Worm (Caenorhabditis elegans) whole organism, late embryonic: Measurements from ENCODE around the gene F35C8.8.

ENCODE experiments used
- C08G9.2 ChIP-seq: sonication (generic microtip); optimal IDR thresholded peaks from 2 replicates; lab custom pipeline; 2016; ENCODE audit warnings: mild to moderate bottlenecking, missing genetic modification characterization, moderate library complexity, missing compliant biosample characterization
- F13H6.1 ChIP-seq: sonication (generic microtip); optimal IDR thresholded peaks from 2 replicates; lab custom pipeline; 2016; ENCODE audit warnings: missing genetic modification characterization, missing compliant biosample characterization
- K02D7.2 ChIP-seq: sonication (generic microtip); optimal IDR thresholded peaks from 2 replicates; lab custom pipeline; 2017; ENCODE audit warnings: mild to moderate bottlenecking, missing genetic modification characterization, missing compliant biosample characterization
- T23F11.4 ChIP-seq: fragments of 200-800 bp; sonication (Bioruptor generic); optimal IDR thresholded peaks from 2 replicates; lab custom pipeline; 2018; ENCODE audit warnings: mild to moderate bottlenecking, missing genetic modification characterization, missing compliant biosample characterization
- ahr-1 ChIP-seq: sonication (generic microtip); optimal IDR thresholded peaks from 2 replicates; lab custom pipeline; 2016; ENCODE audit warnings: missing genetic modification characterization, missing compliant biosample characterization
- ceh-14 ChIP-seq: sonication (generic microtip); optimal IDR thresholded peaks from 2 replicates; lab custom pipeline; 2016; ENCODE audit warnings: missing genotype, missing genetic modification characterization, missing compliant biosample characterization
- ceh-19 ChIP-seq: fragments of 200-800 bp; sonication (Bioruptor generic); optimal IDR thresholded peaks from 2 replicates; lab custom pipeline; 2018; ENCODE audit warnings: mild to moderate bottlenecking, missing genetic modification characterization, missing compliant biosample characterization
- ceh-2 ChIP-seq: sonication (generic microtip); optimal IDR thresholded peaks from 2 replicates; lab custom pipeline; 2016; ENCODE audit warnings: missing genotype, missing genetic modification characterization, missing compliant biosample characterization
- ceh-22 ChIP-seq: sonication (generic microtip); optimal IDR thresholded peaks from 2 replicates; lab custom pipeline; 2017; ENCODE audit warnings: missing biosample characterization, missing genetic modification characterization
- ceh-24 ChIP-seq: sonication (generic microtip); optimal IDR thresholded peaks from 2 replicates; lab custom pipeline; 2016; ENCODE audit warnings: mild to moderate bottlenecking, missing genetic modification characterization, missing compliant biosample characterization
- ceh-34 ChIP-seq: sonication (generic microtip); optimal IDR thresholded peaks from 2 replicates; lab custom pipeline; 2016; ENCODE audit warnings: mild to moderate bottlenecking, missing genetic modification characterization, missing compliant biosample characterization
- dmd-4 ChIP-seq: sonication (generic microtip); optimal IDR thresholded peaks from 2 replicates; lab custom pipeline; 2016; ENCODE audit warnings: borderline replicate concordance, missing genetic modification characterization, missing compliant biosample characterization
- elt-4 ChIP-seq: sonication (generic microtip); optimal IDR thresholded peaks from 2 replicates; lab custom pipeline; 2016; ENCODE audit warnings: missing genetic modification characterization, missing compliant biosample characterization
- fax-1 ChIP-seq: sonication (generic microtip); optimal IDR thresholded peaks from 2 replicates; lab custom pipeline; 2016; ENCODE audit warnings: missing genotype, missing genetic modification characterization, missing compliant biosample characterization
- fkh-10 ChIP-seq: fragments of 150-350 bp; optimal IDR thresholded peaks from 2 replicates; lab custom pipeline; 2014; ENCODE audit warnings: missing biosample characterization, missing genetic modification reagents, missing genetic modification characterization
- fkh-6 ChIP-seq: sonication (generic microtip); optimal IDR thresholded peaks from 2 replicates; lab custom pipeline; 2016; ENCODE audit warnings: missing genetic modification characterization, missing compliant biosample characterization
- gmeb-2 ChIP-seq: sonication (generic microtip); optimal IDR thresholded peaks from 2 replicates; lab custom pipeline; 2016; ENCODE audit warnings: missing genetic modification characterization, inconsistent platforms, missing compliant biosample characterization
- hlh-13 ChIP-seq: fragments of 200-800 bp; sonication (Bioruptor generic); optimal IDR thresholded peaks from 2 replicates; lab custom pipeline; 2018; ENCODE audit warnings: mild to moderate bottlenecking, missing genetic modification characterization, missing compliant biosample characterization
- hlh-15 ChIP-seq: sonication (generic microtip); optimal IDR thresholded peaks from 2 replicates; lab custom pipeline; 2016; ENCODE audit warnings: missing genetic modification characterization, missing compliant biosample characterization
- hlh-30 ChIP-seq: sonication (generic microtip); optimal IDR thresholded peaks from 2 replicates; lab custom pipeline; 2017; ENCODE audit warnings: antibody characterized with exemption, missing genetic modification characterization, missing compliant biosample characterization; ENCODE audit not compliant: insufficient read depth
- hlh-6 ChIP-seq: sonication (generic microtip); optimal IDR thresholded peaks from 2 replicates; lab custom pipeline; 2016; ENCODE audit warnings: missing genotype, missing genetic modification characterization, missing compliant biosample characterization
- hlh-8 ChIP-seq: sonication (generic microtip); optimal IDR thresholded peaks from 2 replicates; lab custom pipeline; 2016; ENCODE audit warnings: missing genotype, missing genetic modification characterization, missing compliant biosample characterization
- lim-6 ChIP-seq: sonication (generic microtip); optimal IDR thresholded peaks from 2 replicates; lab custom pipeline; 2016; ENCODE audit warnings: missing genetic modification characterization, missing compliant biosample characterization
- lin-11 ChIP-seq: fragments of 200-800 bp; sonication (Bioruptor generic); optimal IDR thresholded peaks from 2 replicates; lab custom pipeline; 2018; ENCODE audit warnings: mild to moderate bottlenecking, missing genetic modification characterization, missing compliant biosample characterization
- madf-2 ChIP-seq: sonication (generic microtip); optimal IDR thresholded peaks from 2 replicates; lab custom pipeline; 2017; ENCODE audit warnings: missing genetic modification characterization, missing compliant biosample characterization
- nfya-1 ChIP-seq: sonication (generic microtip); optimal IDR thresholded peaks from 2 replicates; lab custom pipeline; 2017; ENCODE audit warnings: missing genetic modification characterization, mild to moderate bottlenecking, missing compliant biosample characterization, antibody characterized with exemption, moderate library complexity
- nhr-232 ChIP-seq: sonication (generic microtip); optimal IDR thresholded peaks from 2 replicates; lab custom pipeline; 2016; ENCODE audit warnings: missing genetic modification characterization, missing compliant biosample characterization
- npax-4 ChIP-seq: sonication (generic microtip); optimal IDR thresholded peaks from 2 replicates; lab custom pipeline; 2016; ENCODE audit warnings: missing genetic modification characterization, missing compliant biosample characterization
- odd-2 ChIP-seq: sonication (generic microtip); optimal IDR thresholded peaks from 2 replicates; lab custom pipeline; 2017; ENCODE audit warnings: antibody characterized with exemption, mild to moderate bottlenecking, missing genetic modification characterization, missing compliant biosample characterization
- pqm-1 ChIP-seq: sonication (generic microtip); optimal IDR thresholded peaks from 2 replicates; lab custom pipeline; 2016; ENCODE audit warnings: missing genetic modification characterization, missing compliant biosample characterization
- pros-1 ChIP-seq: fragments of 150-350 bp; optimal IDR thresholded peaks from 2 replicates; lab custom pipeline; 2014; ENCODE audit warnings: missing biosample characterization, missing genetic modification reagents, missing genetic modification characterization
- ref-2 ChIP-seq: sonication (generic microtip); optimal IDR thresholded peaks from 2 replicates; lab custom pipeline; 2016; ENCODE audit warnings: missing genetic modification characterization, missing compliant biosample characterization
- rnt-1 ChIP-seq: sonication (generic microtip); optimal IDR thresholded peaks from 2 replicates; lab custom pipeline; 2016; ENCODE audit warnings: missing genetic modification characterization, missing compliant biosample characterization
- syd-9 ChIP-seq: sonication (generic microtip); optimal IDR thresholded peaks from 2 replicates; lab custom pipeline; 2016; ENCODE audit warnings: mild to moderate bottlenecking, missing genetic modification characterization, moderate library complexity, missing compliant biosample characterization
- tbx-2 ChIP-seq: sonication (generic microtip); optimal IDR thresholded peaks from 2 replicates; lab custom pipeline; 2016; ENCODE audit warnings: missing genetic modification characterization, missing compliant biosample characterization
- tbx-7 ChIP-seq: sonication (generic microtip); optimal IDR thresholded peaks from 2 replicates; lab custom pipeline; 2016; ENCODE audit warnings: missing genotype, missing genetic modification characterization, missing compliant biosample characterization
- ttx-3 ChIP-seq: sonication (generic microtip); optimal IDR thresholded peaks from 2 replicates; lab custom pipeline; 2016; ENCODE audit warnings: missing genetic modification reagents, missing genetic modification characterization, missing compliant biosample characterization
- unc-3 ChIP-seq, 2 experiments: fragments of 200-800 bp in 1 of 2; sonication (Bioruptor generic) in 1 of 2; sonication (generic microtip) in 1 of 2; conservative IDR thresholded peaks in 1 of 2; optimal IDR thresholded peaks in 1 of 2; 2 replicates each; pipeline versions ENCODE4 v1.3.6 to Lab custom; 2016 to 2022; ENCODE audit warnings: missing compliant biosample characterization in 2 of 2, missing genetic modification characterization in 2 of 2, missing genetic modification reagents in 1 of 2
- unc-42 ChIP-seq: sonication (generic microtip); optimal IDR thresholded peaks from 2 replicates; lab custom pipeline; 2016; ENCODE audit warnings: missing genotype, missing genetic modification characterization, missing compliant biosample characterization
- zip-5 ChIP-seq: sonication (generic microtip); optimal IDR thresholded peaks from 2 replicates; lab custom pipeline; 2016; ENCODE audit warnings: missing genetic modification characterization, missing compliant biosample characterization
- ztf-16 ChIP-seq: sonication (generic microtip); optimal IDR thresholded peaks from 2 replicates; lab custom pipeline; 2017; ENCODE audit warnings: missing genetic modification characterization, missing compliant biosample characterization

The F35C8.8 gene

DNA sequence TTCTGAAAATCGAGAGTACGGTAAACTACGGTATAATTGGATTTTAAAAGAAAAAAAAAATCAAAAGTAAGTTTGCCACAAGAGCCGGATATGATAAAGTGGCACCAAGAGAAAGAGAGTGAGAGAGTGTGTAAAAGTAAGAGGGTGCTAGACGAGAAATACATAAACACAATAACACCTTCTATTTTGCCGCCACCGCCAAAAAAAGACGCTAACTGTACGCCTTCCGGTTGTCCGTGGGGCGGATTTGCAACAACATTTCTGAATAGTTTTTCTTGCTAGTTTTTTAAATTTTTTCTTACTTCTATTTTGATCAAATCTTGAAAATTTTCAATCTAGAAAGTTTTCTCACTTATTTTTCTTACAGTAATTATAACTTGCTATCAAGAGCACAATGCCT lies at the start of gene F35C8.8:
Gene F35C8.8 (minus strand): TSS at position 2 of the 400 bp plus-strand sequence.
- no peak for TF ChIP-seq zip-5 (tag; lab: Kevin White, UChicago)
- no peak for TF ChIP-seq dmd-4 (tag; lab: Kevin White, UChicago)
- no peak for TF ChIP-seq C08G9.2
- no peak for TF ChIP-seq ceh-34 (tag; lab: Kevin White, UChicago)
- no peak for TF ChIP-seq odd-2 (tag; lab: Kevin White, UChicago)
- no peak for TF ChIP-seq hlh-30 (tag; lab: Kevin White, UChicago)
- TF ChIP-seq syd-9 (tag; lab: Kevin White, UChicago), result no peak
- no peak for TF ChIP-seq gmeb-2 (tag; lab: Kevin White, UChicago)
- no peak for TF ChIP-seq nfya-1
- no peak for TF ChIP-seq lin-11 (tag; lab: Kevin White, UChicago)
- TF ChIP-seq hlh-15 (tag; lab: Kevin White, UChicago), result no peak
- no peak for TF ChIP-seq fkh-6
- no peak for TF ChIP-seq tbx-2 (tag; lab: Kevin White, UChicago)

DNA sequence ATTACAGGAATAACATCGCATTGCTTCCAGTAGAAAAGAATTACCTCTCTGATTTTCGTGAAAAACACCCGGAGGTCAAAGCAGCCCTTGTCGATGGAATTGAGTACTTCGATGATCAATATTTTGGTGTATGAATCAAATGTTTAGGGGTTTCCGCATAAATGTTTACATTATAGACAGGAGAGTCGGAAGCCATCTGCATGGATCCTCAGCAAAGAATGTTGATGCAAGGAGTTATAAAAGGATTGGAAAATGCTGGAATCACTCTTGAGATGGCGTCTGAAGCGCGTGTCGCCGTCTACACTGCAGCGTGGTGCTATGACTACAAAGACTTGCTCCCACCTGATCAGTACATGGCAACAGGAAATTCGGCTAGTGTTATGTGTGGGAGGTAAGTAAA lies 41.8 kb upstream of the F35C8.8 start, which contains the start of gene C41A3.2:
Gene C41A3.2 (minus strand): TSS at position 101 of the 400 bp plus-strand sequence.
- TF ChIP-seq unc-42 (tag; lab: Kevin White, UChicago) (no peak), ceh-22 (tag; lab: Kevin White, UChicago) (no peak), unc-3 (GFP tag; conservative IDR thresholded peaks at IDR 0.05; lab: Robert Waterston, UW) (no peak), unc-3 (tag; optimal IDR thresholded peaks at IDR 0.05; lab: Kevin White, UChicago) (no peak), zip-5 (tag; lab: Kevin White, UChicago) (no peak), ceh-19 (GFP tag; lab: Kevin White, UChicago) (no peak), ceh-14 (tag; lab: Kevin White, UChicago) (no peak), T23F11.4 (GFP tag; lab: Kevin White, UChicago) (no peak), fax-1 (tag; lab: Kevin White, UChicago) (no peak), ahr-1 (no peak), C08G9.2 (no peak), hlh-6 (no peak), ttx-3 (tag; lab: Kevin White, UChicago) (no peak), madf-2 (tag; lab: Kevin White, UChicago) (no peak), rnt-1 (tag; lab: Kevin White, UChicago) (no peak), elt-4 (tag; lab: Kevin White, UChicago) (no peak), lim-6 (tag; lab: Kevin White, UChicago) (no peak), hlh-15 (tag; lab: Kevin White, UChicago) (no peak)

DNA sequence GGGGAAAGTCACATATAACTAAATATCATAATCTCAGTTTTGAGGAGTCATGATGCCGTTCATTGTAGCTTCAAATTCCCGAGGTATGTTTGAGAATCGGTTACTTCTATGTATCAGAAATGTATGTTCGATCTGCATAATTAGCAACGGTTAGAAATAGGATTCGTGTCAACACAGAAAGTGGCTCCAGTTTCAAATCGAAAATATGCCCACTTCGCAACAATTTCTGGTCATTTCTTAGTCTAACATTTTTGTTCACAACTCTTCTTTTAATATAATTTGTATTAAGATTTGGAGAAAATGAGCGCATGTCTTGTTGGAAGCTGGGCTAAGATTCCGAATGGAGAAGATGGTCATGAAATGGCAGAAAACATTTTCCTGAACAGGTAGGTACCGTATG lies 41.1 kb upstream of the F35C8.8 start, which contains the start of gene pks-1:
Gene pks-1 (plus strand): TSS at position 301 of the 400 bp plus-strand sequence.
- TF ChIP-seq tbx-7, result no peak
- no peak for TF ChIP-seq pqm-1 (tag; lab: Kevin White, UChicago)
- TF ChIP-seq hlh-30 (tag; lab: Kevin White, UChicago), result no peak
- TF ChIP-seq fkh-10 (GFP tag; lab: Kevin White, UChicago), result no peak
- no peak for TF ChIP-seq ceh-2 (tag; lab: Kevin White, UChicago)
- no peak for TF ChIP-seq ztf-16 (tag; lab: Kevin White, UChicago)
- TF ChIP-seq ref-2 (tag; lab: Kevin White, UChicago), result no peak
- no peak for TF ChIP-seq hlh-13 (GFP tag; lab: Kevin White, UChicago)
- no peak for TF ChIP-seq F13H6.1 (tag; lab: Kevin White, UChicago)
- TF ChIP-seq pros-1 (tag; lab: Kevin White, UChicago), result no peak
- no peak for TF ChIP-seq elt-4 (tag; lab: Kevin White, UChicago)
- TF ChIP-seq K02D7.2 (tag; lab: Kevin White, UChicago), result no peak
- TF ChIP-seq ahr-1, result no peak
- no peak for TF ChIP-seq nhr-232 (tag; lab: Kevin White, UChicago)
- TF ChIP-seq hlh-8, result no peak
- no peak for TF ChIP-seq npax-4
- TF ChIP-seq ttx-3 (tag; lab: Kevin White, UChicago), result no peak
- TF ChIP-seq gmeb-2 (tag; lab: Kevin White, UChicago), result no peak
- no peak for TF ChIP-seq ceh-24
- no peak for TF ChIP-seq zip-5 (tag; lab: Kevin White, UChicago)
- TF ChIP-seq, all 69 proteins: peak for 0
